Worm (Caenorhabditis elegans) whole organism, L4 larva: ENCODE results near the gene Y116A8A.2.
"Not testable (repeated sequence)": the region's sequence is repeated elsewhere in the genome, so short reads cannot be mapped to it uniquely, and the experiment has no call there.

Source experiments
- D1046.2 ChIP-seq: fragments of 200-800 bp; sonication (Bioruptor generic); IDR thresholded peaks from 2 replicates; pipeline ENCODE4 v1.3.6; 2022; ENCODE audit warnings: missing genetic modification characterization, missing compliant biosample characterization
- F10B5.3 ChIP-seq: sonication (generic microtip); optimal IDR thresholded peaks from 2 replicates; lab custom pipeline; 2016; ENCODE audit warnings: mild to moderate bottlenecking, missing genetic modification characterization, missing compliant biosample characterization
- F26F4.8 ChIP-seq: fragments of 200-800 bp; sonication (Bioruptor generic); conservative IDR thresholded peaks from 2 replicates; pipeline ENCODE4 v1.3.6; 2022; ENCODE audit warnings: missing genetic modification characterization, missing compliant biosample characterization
- F37D6.2 ChIP-seq: sonication (generic microtip); optimal IDR thresholded peaks from 2 replicates; lab custom pipeline; 2016; ENCODE audit warnings: mild to moderate bottlenecking, missing genetic modification characterization, missing compliant biosample characterization
- F44E2.7 ChIP-seq: fragments of 200-800 bp; sonication (Bioruptor generic); IDR thresholded peaks from 2 replicates; pipeline ENCODE4 v2.1.2; 2022; ENCODE audit warnings: missing genetic modification characterization, missing compliant biosample characterization
- T20F7.1 ChIP-seq: fragments of 200-800 bp; sonication (Bioruptor generic); optimal IDR thresholded peaks from 2 replicates; lab custom pipeline; 2018; ENCODE audit warnings: mild to moderate bottlenecking, missing genetic modification characterization, missing compliant biosample characterization
- T26A8.4 ChIP-seq: fragments of 200-800 bp; sonication (Bioruptor generic); IDR thresholded peaks from 2 replicates; pipeline ENCODE4 v1.3.6; 2022; ENCODE audit warnings: missing genetic modification characterization, missing compliant biosample characterization
- Y105C5A.15 ChIP-seq: fragments of 200-800 bp; sonication (Bioruptor generic); IDR thresholded peaks from 2 replicates; pipeline ENCODE4 v1.3.6; 2022; ENCODE audit warnings: missing genetic modification characterization, missing compliant biosample characterization
- Y48G9A.11 ChIP-seq: fragments of 200-800 bp; sonication (Bioruptor generic); IDR thresholded peaks from 2 replicates; pipeline ENCODE4 v1.3.6; 2022; ENCODE audit warnings: missing genetic modification reagents, missing genetic modification characterization, missing compliant biosample characterization
- Y75B8A.6 ChIP-seq: fragments of 200-800 bp; sonication (Bioruptor generic); IDR thresholded peaks from 2 replicates; pipeline ENCODE4 v1.3.6; 2022; ENCODE audit warnings: missing genetic modification reagents, missing genetic modification characterization, missing compliant biosample characterization
- arid-1 ChIP-seq: fragments of 200-800 bp; sonication (Bioruptor generic); conservative IDR thresholded peaks from 2 replicates; pipeline ENCODE4 v1.3.6; 2022; ENCODE audit warnings: missing genetic modification reagents, missing genetic modification characterization, missing compliant biosample characterization
- ceh-44 ChIP-seq: fragments of 200-800 bp; sonication (Bioruptor generic); IDR thresholded peaks from 2 replicates; pipeline ENCODE4 v1.3.6; 2022; ENCODE audit warnings: missing genetic modification reagents, missing genetic modification characterization, missing compliant biosample characterization
- ctbp-1 ChIP-seq: fragments of 200-800 bp; sonication (Bioruptor generic); IDR thresholded peaks from 2 replicates; pipeline ENCODE4 v1.3.6; 2022; ENCODE audit warnings: missing genetic modification reagents, missing genetic modification characterization, missing compliant biosample characterization
- daf-16 ChIP-seq, 3 experiments: sonication (generic microtip); optimal IDR thresholded peaks; 2 replicates each; lab custom pipeline; 2016 to 2017; ENCODE audit warnings: missing genetic modification characterization in 3 of 3, missing genetic modification reagents in 3 of 3, mild to moderate bottlenecking in 2 of 3, missing compliant biosample characterization in 2 of 3, missing biosample characterization in 1 of 3, moderate library complexity in 1 of 3
- daf-8 ChIP-seq: fragments of 200-800 bp; sonication (Bioruptor generic); IDR thresholded peaks from 2 replicates; pipeline ENCODE4 v1.3.6; 2022; ENCODE audit warnings: missing genetic modification characterization, missing compliant biosample characterization
- dmd-6 ChIP-seq: fragments of 200-800 bp; sonication (Bioruptor generic); IDR thresholded peaks from 2 replicates; pipeline ENCODE4 v1.3.6; 2022; ENCODE audit warnings: missing genetic modification reagents, missing genetic modification characterization, missing compliant biosample characterization
- dmd-9 ChIP-seq: fragments of 200-800 bp; sonication (Bioruptor generic); IDR thresholded peaks from 2 replicates; pipeline ENCODE4 v1.3.6; 2022; ENCODE audit warnings: missing genetic modification reagents, missing genetic modification characterization, missing compliant biosample characterization
- egl-43 ChIP-seq: fragments of 200-800 bp; sonication (Bioruptor generic); IDR thresholded peaks from 2 replicates; pipeline ENCODE4 v1.3.6; 2022; ENCODE audit warnings: missing genetic modification reagents, missing genetic modification characterization, missing compliant biosample characterization
- hif-1 ChIP-seq, 2 experiments: sonication (generic microtip); optimal IDR thresholded peaks; 2 replicates each; lab custom pipeline; 2016 to 2017; ENCODE audit warnings: missing compliant biosample characterization in 2 of 2, missing genetic modification characterization in 2 of 2, missing genetic modification reagents in 2 of 2, missing genotype in 2 of 2, mild to moderate bottlenecking in 1 of 2
- hlh-11 ChIP-seq: fragments of 200-800 bp; sonication (Bioruptor generic); optimal IDR thresholded peaks from 2 replicates; lab custom pipeline; 2018; ENCODE audit warnings: mild to moderate bottlenecking, missing genetic modification characterization, missing compliant biosample characterization
- lim-7 ChIP-seq: fragments of 200-800 bp; sonication (Bioruptor generic); IDR thresholded peaks from 2 replicates; pipeline ENCODE4 v1.3.6; 2022; ENCODE audit warnings: missing genetic modification characterization, missing compliant biosample characterization
- lin-1 ChIP-seq: fragments of 200-800 bp; sonication (Bioruptor generic); IDR thresholded peaks from 2 replicates; pipeline ENCODE4 v1.3.6; 2022; ENCODE audit warnings: missing genetic modification reagents, missing genetic modification characterization, missing compliant biosample characterization
- lin-15B ChIP-seq: fragments of 150-350 bp; sonication (generic microtip); optimal IDR thresholded peaks from 3 replicates; lab custom pipeline; 2014; ENCODE audit warnings: missing biosample characterization, missing genetic modification characterization
- lin-29 ChIP-seq: fragments of 200-800 bp; sonication (Bioruptor generic); IDR thresholded peaks from 2 replicates; pipeline ENCODE4 v1.3.6; 2022; ENCODE audit warnings: missing genetic modification reagents, missing genetic modification characterization, missing compliant biosample characterization
- lin-38 ChIP-seq: fragments of 200-800 bp; sonication (Bioruptor generic); IDR thresholded peaks from 2 replicates; pipeline ENCODE4 v1.3.6; 2022; ENCODE audit warnings: missing genetic modification reagents, missing genetic modification characterization, missing compliant biosample characterization
- lin-39 ChIP-seq: fragments of 150-350 bp; optimal IDR thresholded peaks from 2 replicates; lab custom pipeline; 2014; ENCODE audit warnings: missing biosample characterization, missing genetic modification reagents, missing genetic modification characterization
- lsy-2 ChIP-seq, 2 experiments: fragments of 150-350 bp in 1 of 2; sonication (generic microtip) in 1 of 2; optimal IDR thresholded peaks; 2 replicates each; lab custom pipeline; 2014 to 2017; ENCODE audit warnings: missing biosample characterization in 2 of 2, missing genetic modification characterization in 2 of 2
- madf-5 ChIP-seq, 2 experiments: fragments of 200-800 bp; sonication (Bioruptor generic); IDR thresholded peaks; 2 replicates each; pipeline ENCODE4 v1.3.6; 2022; ENCODE audit warnings: missing compliant biosample characterization in 2 of 2, missing genetic modification characterization in 2 of 2
- madf-9 ChIP-seq: fragments of 200-800 bp; sonication (Bioruptor generic); conservative IDR thresholded peaks from 2 replicates; pipeline ENCODE4 v1.3.6; 2022; ENCODE audit warnings: missing genetic modification reagents, missing genetic modification characterization, missing compliant biosample characterization
- mep-1 ChIP-seq: fragments of 150-350 bp; sonication (generic microtip); optimal IDR thresholded peaks from 3 replicates; lab custom pipeline; 2014; ENCODE audit warnings: missing biosample characterization, missing genetic modification characterization
- mes-2 ChIP-seq: sonication (generic microtip); optimal IDR thresholded peaks from 2 replicates; lab custom pipeline; 2016; ENCODE audit warnings: missing genotype, mild to moderate bottlenecking, missing genetic modification characterization, missing compliant biosample characterization; ENCODE audit not compliant: poor library complexity, severe bottlenecking
- nhr-102 ChIP-seq: sonication (generic microtip); optimal IDR thresholded peaks from 2 replicates; lab custom pipeline; 2016; ENCODE audit warnings: mild to moderate bottlenecking, missing genetic modification characterization, moderate library complexity, missing compliant biosample characterization
- nhr-111 ChIP-seq: fragments of 200-800 bp; sonication (Bioruptor generic); optimal IDR thresholded peaks from 2 replicates; lab custom pipeline; 2018; ENCODE audit warnings: mild to moderate bottlenecking, missing genetic modification characterization, missing compliant biosample characterization
- nhr-42 ChIP-seq: fragments of 200-800 bp; sonication (Bioruptor generic); IDR thresholded peaks from 2 replicates; pipeline ENCODE4 v1.3.6; 2022; ENCODE audit warnings: missing genetic modification characterization, missing compliant biosample characterization
- rbr-2 ChIP-seq: sonication (generic microtip); optimal IDR thresholded peaks from 2 replicates; lab custom pipeline; 2016; ENCODE audit warnings: missing genotype, missing genetic modification characterization, missing compliant biosample characterization
- set-16 ChIP-seq: fragments of 200-800 bp; sonication (Bioruptor generic); IDR thresholded peaks from 2 replicates; pipeline ENCODE4 v1.3.6; 2022; ENCODE audit warnings: missing genetic modification reagents, missing genetic modification characterization, missing compliant biosample characterization
- snpc-1.2 ChIP-seq: fragments of 200-800 bp; sonication (Bioruptor generic); IDR thresholded peaks from 2 replicates; pipeline ENCODE4 v1.3.6; 2022; ENCODE audit warnings: missing genetic modification reagents, missing genetic modification characterization, missing compliant biosample characterization
- tag-97 ChIP-seq: fragments of 200-800 bp; sonication (Bioruptor generic); IDR thresholded peaks from 2 replicates; pipeline ENCODE4 v1.3.6; 2022; ENCODE audit warnings: missing genetic modification characterization, missing compliant biosample characterization
- tra-1 ChIP-seq: fragments of 200-800 bp; sonication (Bioruptor generic); IDR thresholded peaks from 2 replicates; pipeline ENCODE4 v1.3.6; 2022; ENCODE audit warnings: missing genetic modification reagents, missing genetic modification characterization, missing compliant biosample characterization
- unc-130 ChIP-seq: sonication (generic microtip); optimal IDR thresholded peaks from 2 replicates; lab custom pipeline; 2016; ENCODE audit warnings: missing genetic modification reagents, missing genetic modification characterization, missing compliant biosample characterization
- vab-7 ChIP-seq: fragments of 200-800 bp; sonication (Bioruptor generic); IDR thresholded peaks from 2 replicates; pipeline ENCODE4 v1.3.6; 2022; ENCODE audit warnings: missing genetic modification reagents, missing genetic modification characterization, missing compliant biosample characterization
- zfp-2 ChIP-seq: sonication (generic microtip); optimal IDR thresholded peaks from 2 replicates; lab custom pipeline; 2016; ENCODE audit warnings: mild to moderate bottlenecking, missing genetic modification characterization, missing compliant biosample characterization
- ztf-7 ChIP-seq: fragments of 150-350 bp; optimal IDR thresholded peaks from 2 replicates; lab custom pipeline; 2014; ENCODE audit warnings: missing biosample characterization, missing genetic modification characterization

Y116A8A.2 gene

ce11 chrIV:16860702-16861101, 47.0 kb upstream of the Y116A8A.2 start:
- TF ChIP-seq snpc-1.2 (GFP tag; lab: Robert Waterston, UW) (peak; percentile 31; the same call in 1 of the 2 replicates), T20F7.1 (no peak), ceh-44 (no peak), lim-7 (no peak), lin-15B (no peak), madf-5 (GFP tag; IDR thresholded peaks at IDR 0.05; lab: Robert Waterston, UW) (no peak), Y105C5A.15 (no peak), ztf-7 (no peak), nhr-111 (GFP tag; lab: Kevin White, UChicago) (no peak), set-16 (peak; percentile 63), mes-2 (tag; lab: Kevin White, UChicago) (no peak)

ce11 chrIV:16854790-16855189, 41.1 kb upstream of the Y116A8A.2 start, which contains the start of gene map-2:
TSS of gene map-2 (minus strand) at chrIV:16854890.
- TF ChIP-seq snpc-1.2 (GFP tag; lab: Robert Waterston, UW) (0 out of 2 replicates have a peak, but pooled peaks have one; percentile 32), lin-39 (tag; lab: Kevin White, UChicago) (no peak)
- TF ChIP-seq, all 104 proteins: peak for 1

ce11 chrIV:16849078-16849477, 35.4 kb upstream of the Y116A8A.2 start:
- TF ChIP-seq lin-38, result peak; percentile 66

ce11 chrIV:16845376-16845775, 31.7 kb upstream of the Y116A8A.2 start:
- TF ChIP-seq Y75B8A.6 (peak; percentile 95), ctbp-1 (GFP tag; lab: Robert Waterston, UW) (peak; percentile 94), nhr-102 (tag; lab: Kevin White, UChicago) (peak; percentile 46), hlh-11 (tag; lab: Kevin White, UChicago) (peak; percentile 45), lin-38 (peak; percentile 96), Y48G9A.11 (peak; percentile 92), hif-1 (tag; optimal IDR thresholded peaks at IDR 0.05; lab: Kevin White, UChicago) (peak in 1 of 2 experiments; percentile 3), F44E2.7 (GFP tag; lab: Robert Waterston, UW) (0 out of 2 replicates have a peak, but pooled peaks have one; percentile 21), daf-16 (tag; optimal IDR thresholded peaks at IDR 0.05; lab: Kevin White, UChicago) (peak; percentile 21), mes-2 (tag; lab: Kevin White, UChicago) (peak; percentile 82), zfp-2 (tag; lab: Kevin White, UChicago) (peak; percentile 19), lsy-2 (tag; optimal IDR thresholded peaks at IDR 0.05; lab: Kevin White, UChicago) (peak; percentile 27 to 70), tra-1 (peak; percentile 95), snpc-1.2 (GFP tag; lab: Robert Waterston, UW) (peak; percentile 98), Y105C5A.15 (peak; percentile 55; the same call in 1 of the 2 replicates), D1046.2 (peak; percentile 97), dmd-9 (GFP tag; lab: Robert Waterston, UW) (peak; percentile 99), F10B5.3 (tag; lab: Kevin White, UChicago) (peak; percentile 68), F37D6.2 (peak; percentile 47), F26F4.8 (GFP tag; lab: Robert Waterston, UW) (0 out of 2 replicates have a peak, but pooled peaks have one; percentile 29), mep-1 (peak; percentile 23), dmd-6 (GFP tag; lab: Robert Waterston, UW) (peak; percentile 97), nhr-42 (GFP tag; lab: Robert Waterston, UW) (peak; percentile 99), T26A8.4 (GFP tag; lab: Robert Waterston, UW) (peak; percentile 98), unc-130 (GFP tag; lab: Kevin White, UChicago) (peak; percentile 14), madf-5 (GFP tag; IDR thresholded peaks at IDR 0.05; lab: Robert Waterston, UW) (peak in 1 of 2 experiments; percentile 90; a peak in 1 of 4 replicates), egl-43 (peak; percentile 93), rbr-2 (peak; percentile 67), tag-97 (GFP tag; lab: Robert Waterston, UW) (peak; percentile 97), arid-1 (GFP tag; lab: Robert Waterston, UW) (peak; percentile 93), T20F7.1 (peak; percentile 64), madf-9 (GFP tag; lab: Robert Waterston, UW) (peak; percentile 94), lin-1 (GFP tag; lab: Robert Waterston, UW) (peak; percentile 96), lin-29 (GFP tag; lab: Robert Waterston, UW) (peak; percentile 99), vab-7 (GFP tag; lab: Robert Waterston, UW) (peak; percentile 95), daf-8 (GFP tag; lab: Robert Waterston, UW) (peak; percentile 91; the same call in 1 of the 2 replicates)
- TF ChIP-seq daf-16 (GFP tag; optimal IDR thresholded peaks at IDR 0.05; lab: Kevin White, UChicago), result not testable (repeated sequence)
